Worm (Caenorhabditis elegans) whole organism, L4 larva: Measurements from ENCODE around the gene hic-1.

ENCODE experiments used
- D1046.2 ChIP-seq: fragments of 200-800 bp; sonication (Bioruptor generic); IDR thresholded peaks from 2 replicates; pipeline ENCODE4 v1.3.6; 2022; ENCODE audit warnings: missing genetic modification characterization, missing compliant biosample characterization
- F10B5.3 ChIP-seq: sonication (generic microtip); optimal IDR thresholded peaks from 2 replicates; lab custom pipeline; 2016; ENCODE audit warnings: mild to moderate bottlenecking, missing genetic modification characterization, missing compliant biosample characterization
- F26F4.8 ChIP-seq: fragments of 200-800 bp; sonication (Bioruptor generic); conservative IDR thresholded peaks from 2 replicates; pipeline ENCODE4 v1.3.6; 2022; ENCODE audit warnings: missing genetic modification characterization, missing compliant biosample characterization
- F37D6.2 ChIP-seq: sonication (generic microtip); optimal IDR thresholded peaks from 2 replicates; lab custom pipeline; 2016; ENCODE audit warnings: mild to moderate bottlenecking, missing genetic modification characterization, missing compliant biosample characterization
- F49E8.2 ChIP-seq: sonication (generic microtip); optimal IDR thresholded peaks from 2 replicates; lab custom pipeline; 2016; ENCODE audit warnings: missing compliant biosample characterization, mild to moderate bottlenecking, missing genetic modification characterization, borderline replicate concordance
- R02D3.7 ChIP-seq: fragments of 150-350 bp; sonication (generic microtip); optimal IDR thresholded peaks from 3 replicates; lab custom pipeline; 2014; ENCODE audit warnings: missing biosample characterization, missing genetic modification characterization
- T26A8.4 ChIP-seq: fragments of 200-800 bp; sonication (Bioruptor generic); IDR thresholded peaks from 2 replicates; pipeline ENCODE4 v1.3.6; 2022; ENCODE audit warnings: missing genetic modification characterization, missing compliant biosample characterization
- Y105C5A.15 ChIP-seq: fragments of 200-800 bp; sonication (Bioruptor generic); IDR thresholded peaks from 2 replicates; pipeline ENCODE4 v1.3.6; 2022; ENCODE audit warnings: missing genetic modification characterization, missing compliant biosample characterization
- Y48G9A.11 ChIP-seq: fragments of 200-800 bp; sonication (Bioruptor generic); IDR thresholded peaks from 2 replicates; pipeline ENCODE4 v1.3.6; 2022; ENCODE audit warnings: missing genetic modification reagents, missing genetic modification characterization, missing compliant biosample characterization
- Y75B8A.6 ChIP-seq: fragments of 200-800 bp; sonication (Bioruptor generic); IDR thresholded peaks from 2 replicates; pipeline ENCODE4 v1.3.6; 2022; ENCODE audit warnings: missing genetic modification reagents, missing genetic modification characterization, missing compliant biosample characterization
- arid-1 ChIP-seq: fragments of 200-800 bp; sonication (Bioruptor generic); conservative IDR thresholded peaks from 2 replicates; pipeline ENCODE4 v1.3.6; 2022; ENCODE audit warnings: missing genetic modification reagents, missing genetic modification characterization, missing compliant biosample characterization
- attf-4 ChIP-seq: sonication (generic microtip); optimal IDR thresholded peaks from 3 replicates; lab custom pipeline; 2017; ENCODE audit warnings: missing biosample characterization, missing genetic modification characterization
- ceh-82 ChIP-seq: sonication (generic microtip); optimal IDR thresholded peaks from 2 replicates; lab custom pipeline; 2017; ENCODE audit warnings: missing biosample characterization, missing genetic modification characterization
- cey-2 ChIP-seq: sonication (generic microtip); optimal IDR thresholded peaks from 3 replicates; lab custom pipeline; 2017; ENCODE audit warnings: missing genetic modification characterization, mild to moderate bottlenecking, missing compliant biosample characterization, antibody characterized with exemption, borderline replicate concordance; ENCODE audit not compliant: insufficient read depth
- daf-12 ChIP-seq: fragments of 150-350 bp; optimal IDR thresholded peaks from 2 replicates; lab custom pipeline; 2014; ENCODE audit warnings: missing biosample characterization, missing genetic modification reagents, missing genetic modification characterization
- daf-16 ChIP-seq, 3 experiments: sonication (generic microtip); optimal IDR thresholded peaks; 2 replicates each; lab custom pipeline; 2016 to 2017; ENCODE audit warnings: missing genetic modification characterization in 3 of 3, missing genetic modification reagents in 3 of 3, mild to moderate bottlenecking in 2 of 3, missing compliant biosample characterization in 2 of 3, missing biosample characterization in 1 of 3, moderate library complexity in 1 of 3
- dmd-8 ChIP-seq: fragments of 200-800 bp; sonication (Bioruptor generic); IDR thresholded peaks from 2 replicates; pipeline ENCODE4 v1.3.6; 2022; ENCODE audit warnings: missing genetic modification characterization, missing compliant biosample characterization
- dmd-9 ChIP-seq: fragments of 200-800 bp; sonication (Bioruptor generic); IDR thresholded peaks from 2 replicates; pipeline ENCODE4 v1.3.6; 2022; ENCODE audit warnings: missing genetic modification reagents, missing genetic modification characterization, missing compliant biosample characterization
- dpl-1 ChIP-seq: fragments of 150-350 bp; optimal IDR thresholded peaks from 2 replicates; lab custom pipeline; 2014; ENCODE audit warnings: missing biosample characterization, missing genetic modification reagents, missing genetic modification characterization
- egl-27 ChIP-seq: sonication (generic microtip); optimal IDR thresholded peaks from 3 replicates; lab custom pipeline; 2017; ENCODE audit warnings: missing biosample characterization, missing genetic modification reagents, missing genetic modification characterization
- fkh-10 ChIP-seq: fragments of 150-350 bp; optimal IDR thresholded peaks from 2 replicates; lab custom pipeline; 2014; ENCODE audit warnings: missing biosample characterization, missing genetic modification reagents, missing genetic modification characterization
- gei-8 ChIP-seq: fragments of 200-800 bp; sonication (Bioruptor generic); optimal IDR thresholded peaks from 2 replicates; lab custom pipeline; 2018; ENCODE audit warnings: mild to moderate bottlenecking, missing genetic modification characterization, missing compliant biosample characterization
- hif-1 ChIP-seq, 2 experiments: sonication (generic microtip); optimal IDR thresholded peaks; 2 replicates each; lab custom pipeline; 2016 to 2017; ENCODE audit warnings: missing compliant biosample characterization in 2 of 2, missing genetic modification characterization in 2 of 2, missing genetic modification reagents in 2 of 2, missing genotype in 2 of 2, mild to moderate bottlenecking in 1 of 2
- hlh-30 ChIP-seq: sonication (generic microtip); optimal IDR thresholded peaks from 2 replicates; lab custom pipeline; 2017; ENCODE audit warnings: antibody characterized with exemption, mild to moderate bottlenecking, missing genetic modification characterization, missing compliant biosample characterization; ENCODE audit not compliant: insufficient read depth
- hmg-1.1 ChIP-seq: fragments of 200-800 bp; sonication (Bioruptor generic); IDR thresholded peaks from 2 replicates; pipeline ENCODE4 v1.3.6; 2022; ENCODE audit warnings: missing genetic modification reagents, missing genetic modification characterization, missing compliant biosample characterization
- lim-7 ChIP-seq: fragments of 200-800 bp; sonication (Bioruptor generic); IDR thresholded peaks from 2 replicates; pipeline ENCODE4 v1.3.6; 2022; ENCODE audit warnings: missing genetic modification characterization, missing compliant biosample characterization
- lin-13 ChIP-seq: fragments of 150-350 bp; optimal IDR thresholded peaks from 2 replicates; lab custom pipeline; 2014; ENCODE audit warnings: missing biosample characterization, missing genetic modification reagents, missing genetic modification characterization
- lin-39 ChIP-seq: fragments of 150-350 bp; optimal IDR thresholded peaks from 2 replicates; lab custom pipeline; 2014; ENCODE audit warnings: missing biosample characterization, missing genetic modification reagents, missing genetic modification characterization
- lsy-2 ChIP-seq, 2 experiments: fragments of 150-350 bp in 1 of 2; sonication (generic microtip) in 1 of 2; optimal IDR thresholded peaks; 2 replicates each; lab custom pipeline; 2014 to 2017; ENCODE audit warnings: missing biosample characterization in 2 of 2, missing genetic modification characterization in 2 of 2
- madf-5 ChIP-seq, 2 experiments: fragments of 200-800 bp; sonication (Bioruptor generic); IDR thresholded peaks; 2 replicates each; pipeline ENCODE4 v1.3.6; 2022; ENCODE audit warnings: missing compliant biosample characterization in 2 of 2, missing genetic modification characterization in 2 of 2
- mdl-1 ChIP-seq, 2 experiments: fragments of 150-350 bp in 1 of 2; sonication (generic microtip) in 1 of 2; optimal IDR thresholded peaks; 2 replicates each; lab custom pipeline; 2014 to 2017; ENCODE audit warnings: missing biosample characterization in 2 of 2, missing genetic modification characterization in 2 of 2
- mep-1 ChIP-seq: fragments of 150-350 bp; sonication (generic microtip); optimal IDR thresholded peaks from 3 replicates; lab custom pipeline; 2014; ENCODE audit warnings: missing biosample characterization, missing genetic modification characterization
- mes-2 ChIP-seq: sonication (generic microtip); optimal IDR thresholded peaks from 2 replicates; lab custom pipeline; 2016; ENCODE audit warnings: missing genotype, mild to moderate bottlenecking, missing genetic modification characterization, missing compliant biosample characterization; ENCODE audit not compliant: poor library complexity, severe bottlenecking
- nhr-10 ChIP-seq: fragments of 150-350 bp; optimal IDR thresholded peaks from 2 replicates; lab custom pipeline; 2014; ENCODE audit warnings: missing biosample characterization, missing genetic modification characterization
- nhr-102 ChIP-seq: sonication (generic microtip); optimal IDR thresholded peaks from 2 replicates; lab custom pipeline; 2016; ENCODE audit warnings: mild to moderate bottlenecking, missing genetic modification characterization, moderate library complexity, missing compliant biosample characterization
- nhr-11 ChIP-seq: fragments of 150-350 bp; optimal IDR thresholded peaks from 2 replicates; lab custom pipeline; 2014; ENCODE audit warnings: missing biosample characterization, missing genetic modification characterization
- nhr-25 ChIP-seq: sonication (generic microtip); optimal IDR thresholded peaks from 2 replicates; lab custom pipeline; 2017; ENCODE audit warnings: missing genetic modification characterization, mild to moderate bottlenecking, missing compliant biosample characterization, antibody characterized with exemption, moderate library complexity, borderline replicate concordance; ENCODE audit not compliant: insufficient read depth
- nhr-41 ChIP-seq: fragments of 200-800 bp; sonication (Bioruptor generic); IDR thresholded peaks from 2 replicates; pipeline ENCODE4 v1.3.6; 2022; ENCODE audit warnings: missing genetic modification reagents, missing genetic modification characterization, missing compliant biosample characterization
- nhr-42 ChIP-seq: fragments of 200-800 bp; sonication (Bioruptor generic); IDR thresholded peaks from 2 replicates; pipeline ENCODE4 v1.3.6; 2022; ENCODE audit warnings: missing genetic modification characterization, missing compliant biosample characterization
- nhr-48 ChIP-seq: sonication (generic microtip); optimal IDR thresholded peaks from 2 replicates; lab custom pipeline; 2016; ENCODE audit warnings: mild to moderate bottlenecking, missing genetic modification characterization, missing compliant biosample characterization
- nhr-76 ChIP-seq: fragments of 150-350 bp; optimal IDR thresholded peaks from 2 replicates; lab custom pipeline; 2014; ENCODE audit warnings: missing biosample characterization, missing genetic modification characterization
- pha-4 ChIP-seq, 2 experiments: fragments of 150-350 bp in 1 of 2; fragments of 200-800 bp in 1 of 2; sonication (Bioruptor generic) in 1 of 2; IDR thresholded peaks in 1 of 2; optimal IDR thresholded peaks in 1 of 2; 2 replicates each; pipeline versions ENCODE4 v1.3.6 to Lab custom; 2014 to 2022; ENCODE audit warnings: missing genetic modification characterization in 2 of 2, missing genetic modification reagents in 2 of 2, missing biosample characterization in 1 of 2, missing compliant biosample characterization in 1 of 2
- saeg-2 ChIP-seq: fragments of 200-800 bp; sonication (Bioruptor generic); IDR thresholded peaks from 2 replicates; pipeline ENCODE4 v1.3.6; 2022; ENCODE audit warnings: missing genetic modification reagents, missing genetic modification characterization, missing compliant biosample characterization
- sdz-12 ChIP-seq: fragments of 200-800 bp; sonication (Bioruptor generic); optimal IDR thresholded peaks from 2 replicates; lab custom pipeline; 2018; ENCODE audit warnings: mild to moderate bottlenecking, missing genetic modification characterization, missing compliant biosample characterization
- snpc-4 ChIP-seq: fragments of 150-350 bp; optimal IDR thresholded peaks from 2 replicates; lab custom pipeline; 2014; ENCODE audit warnings: missing biosample characterization, missing genetic modification characterization
- vab-7 ChIP-seq: fragments of 200-800 bp; sonication (Bioruptor generic); IDR thresholded peaks from 2 replicates; pipeline ENCODE4 v1.3.6; 2022; ENCODE audit warnings: missing genetic modification reagents, missing genetic modification characterization, missing compliant biosample characterization
- ztf-11 ChIP-seq: fragments of 150-350 bp; optimal IDR thresholded peaks from 2 replicates; lab custom pipeline; 2014; ENCODE audit warnings: missing biosample characterization, missing genetic modification characterization
- ztf-7 ChIP-seq: fragments of 150-350 bp; optimal IDR thresholded peaks from 2 replicates; lab custom pipeline; 2014; ENCODE audit warnings: missing biosample characterization, missing genetic modification characterization

hic-1 gene

DNA sequence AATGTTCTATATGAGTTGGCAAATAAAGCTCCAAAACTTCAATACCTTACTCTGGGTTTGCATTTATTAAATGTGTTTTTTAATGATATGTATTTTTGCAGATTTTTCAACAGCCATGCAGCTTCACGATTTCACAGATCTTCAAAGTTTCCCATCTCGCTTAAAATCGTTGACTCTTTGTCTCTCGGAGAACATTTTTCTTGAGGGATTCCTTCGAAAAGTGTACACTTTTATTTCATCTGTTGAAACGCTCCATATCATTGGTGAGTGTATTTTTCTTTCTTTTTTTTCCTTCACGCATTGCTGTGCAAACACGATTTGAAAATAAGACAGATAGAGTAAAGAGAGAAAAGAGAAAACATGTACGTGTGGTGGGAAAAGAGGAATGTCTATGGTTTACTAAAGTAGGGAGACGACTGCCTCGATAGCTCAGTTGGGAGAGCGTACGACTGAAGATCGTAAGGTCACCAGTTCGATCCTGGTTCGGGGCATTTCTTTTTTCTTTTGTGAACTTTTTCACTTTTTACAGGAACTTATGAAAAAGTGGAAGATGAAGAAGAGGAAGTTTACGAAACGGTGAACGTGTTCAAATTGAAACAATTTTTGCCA is 5.3 kb downstream of the hic-1 start (continued):
- TF ChIP-seq hif-1 (tag; optimal IDR thresholded peaks at IDR 0.05; lab: Kevin White, UChicago) (no peak), saeg-2 (GFP tag; lab: Robert Waterston, UW) (peak; percentile 84), F49E8.2 (tag; lab: Kevin White, UChicago) (peak; percentile 58), lin-13 (GFP tag; lab: Kevin White, UChicago) (peak; percentile 47), nhr-42 (GFP tag; lab: Robert Waterston, UW) (no peak; the same call in 1 of the 2 replicates), ceh-82 (no peak), lim-7 (GFP tag; lab: Robert Waterston, UW) (peak; percentile 97), vab-7 (GFP tag; lab: Robert Waterston, UW) (peak; percentile 91), gei-8 (peak; percentile 81), mes-2 (peak; percentile 87), cey-2 (tag; lab: Kevin White, UChicago) (no peak), mep-1 (tag; lab: Kevin White, UChicago) (peak; percentile 83), fkh-10 (GFP tag; lab: Kevin White, UChicago) (no peak), dmd-8 (GFP tag; lab: Robert Waterston, UW) (no peak; the same call in 1 of the 2 replicates), sdz-12 (GFP tag; lab: Kevin White, UChicago) (peak; percentile 46), D1046.2 (GFP tag; lab: Robert Waterston, UW) (peak; percentile 72; the same call in 1 of the 2 replicates), ztf-11 (no peak), hmg-1.1 (peak; percentile 91), nhr-48 (peak; percentile 68), F10B5.3 (tag; lab: Kevin White, UChicago) (peak; percentile 51), snpc-4 (no peak), madf-5 (GFP tag; IDR thresholded peaks at IDR 0.05; lab: Robert Waterston, UW) (peak; percentile 63 to 96; a peak in 3 of 4 replicates), Y105C5A.15 (GFP tag; lab: Robert Waterston, UW) (peak; percentile 89; the same call in 1 of the 2 replicates), F26F4.8 (GFP tag; lab: Robert Waterston, UW) (peak; percentile 94), lsy-2 (tag; optimal IDR thresholded peaks at IDR 0.05; lab: Kevin White, UChicago) (no peak), nhr-102 (tag; lab: Kevin White, UChicago) (no peak), daf-12 (tag; lab: Kevin White, UChicago) (no peak), nhr-25 (tag; lab: Kevin White, UChicago) (no peak), nhr-76 (no peak), dmd-9 (GFP tag; lab: Robert Waterston, UW) (peak; percentile 82), Y75B8A.6 (GFP tag; lab: Robert Waterston, UW) (peak; percentile 81; the same call in 1 of the 2 replicates), lin-39 (tag; lab: Kevin White, UChicago) (no peak), nhr-11 (tag; lab: Kevin White, UChicago) (peak; percentile 57), Y48G9A.11 (GFP tag; lab: Robert Waterston, UW) (no peak; the same call in 1 of the 2 replicates), mdl-1 (tag; optimal IDR thresholded peaks at IDR 0.05; lab: Kevin White, UChicago) (peak in 1 of 2 experiments; percentile 48), nhr-10 (tag; lab: Kevin White, UChicago) (no peak), T26A8.4 (GFP tag; lab: Robert Waterston, UW) (no peak), hlh-30 (tag; lab: Kevin White, UChicago) (peak; percentile 79), daf-16 (GFP tag; optimal IDR thresholded peaks at IDR 0.05; lab: Kevin White, UChicago) (peak; percentile 63 to 93), daf-16 (tag; optimal IDR thresholded peaks at IDR 0.05; lab: Kevin White, UChicago) (peak; percentile 68), pha-4 (GFP tag; IDR thresholded peaks at IDR 0.05; lab: Robert Waterston, UW) (peak; percentile 95), pha-4 (tag; optimal IDR thresholded peaks at IDR 0.05; lab: Kevin White, UChicago) (no peak), nhr-41 (GFP tag; lab: Robert Waterston, UW) (peak; percentile 59; the same call in 1 of the 2 replicates), dpl-1 (GFP tag; lab: Kevin White, UChicago) (no peak), ztf-7 (tag; lab: Kevin White, UChicago) (peak; percentile 60), F37D6.2 (tag; lab: Kevin White, UChicago) (peak; percentile 35), R02D3.7 (peak; percentile 21), arid-1 (GFP tag; lab: Robert Waterston, UW) (peak; percentile 96), attf-4 (no peak), egl-27 (tag; lab: Kevin White, UChicago) (no peak)
